Worm (Caenorhabditis elegans): Measurements from ENCODE around the gene C25B8.8.

C25B8.8 gene

ce11 chrX:6607599-6607998, 2.2 kb upstream of the C25B8.8 start:
- TF ChIP-seq tbx-2 (tag; optimal IDR thresholded peaks at IDR 0.05) (no peak), dve-1 (tag; optimal IDR thresholded peaks at IDR 0.05) (no peak), eyg-1 (tag; optimal IDR thresholded peaks at IDR 0.05) (no peak), ceh-14 (tag; optimal IDR thresholded peaks at IDR 0.05) (no peak), K02D7.2 (tag; optimal IDR thresholded peaks at IDR 0.05) (no peak), ceh-34 (tag; optimal IDR thresholded peaks at IDR 0.05) (no peak), ahr-1 (tag; optimal IDR thresholded peaks at IDR 0.05) (no peak)

- TF ChIP-seq ceh-6 (GFP tag; optimal IDR thresholded peaks at IDR 0.05) (no peak), ceh-45 (GFP tag; IDR thresholded peaks at IDR 0.05) (no peak), ref-2 (tag; optimal IDR thresholded peaks at IDR 0.05) (no peak), pha-4 (tag; optimal IDR thresholded peaks at IDR 0.05) (no peak), pha-2 (tag; optimal IDR thresholded peaks at IDR 0.05) (no peak), ceh-19 (GFP tag; optimal IDR thresholded peaks at IDR 0.05) (no peak), odd-2 (tag; optimal IDR thresholded peaks at IDR 0.05) (no peak), mec-3 (tag; optimal IDR thresholded peaks at IDR 0.05; ENCODE audit: borderline replicate concordance) (no peak)
Observed at ce11 chrX:6609251-6609650, 566 bp upstream of the C25B8.8 start.

- TF ChIP-seq ceh-14 (tag; optimal IDR thresholded peaks at IDR 0.05) (peak; percentile 4), ceh-31 (tag; optimal IDR thresholded peaks at IDR 0.05) (peak; percentile 33), tbx-2 (tag; optimal IDR thresholded peaks at IDR 0.05) (no peak), hlh-13 (GFP tag; optimal IDR thresholded peaks at IDR 0.05) (no peak), unc-42 (tag; optimal IDR thresholded peaks at IDR 0.05) (peak; percentile 80), F13H6.1 (tag; optimal IDR thresholded peaks at IDR 0.05) (no peak), unc-55 (GFP tag; optimal IDR thresholded peaks at IDR 0.05) (no peak), ttx-3 (tag; optimal IDR thresholded peaks at IDR 0.05) (peak; percentile 6)
Observed at ce11 chrX:6613537-6613936, 3.7 kb downstream of the C25B8.8 start.

- peak; percentile 60 for TF ChIP-seq ama-1 (optimal IDR thresholded peaks at IDR 0.05)
- TF ChIP-seq ttx-3 (tag; optimal IDR thresholded peaks at IDR 0.05), result no peak
- TF ChIP-seq lin-11 (tag; optimal IDR thresholded peaks at IDR 0.05), result no peak
- TF ChIP-seq ztf-16 (tag; optimal IDR thresholded peaks at IDR 0.05), result no peak
- no peak for TF ChIP-seq K09A11.1 (tag; optimal IDR thresholded peaks at IDR 0.05; ENCODE audit: insufficient read depth)
Observed at ce11 chrX:6617622-6618021, 7.8 kb downstream of the C25B8.8 start.

ce11 chrX:6618712-6619111, 8.9 kb downstream of the C25B8.8 start, which contains the start of gene kqt-1:
TSS of gene kqt-1 (plus strand) at chrX:6619012.
- no peak for TF ChIP-seq ceh-14 (tag; optimal IDR thresholded peaks at IDR 0.05)
- no peak for TF ChIP-seq odd-2 (tag; optimal IDR thresholded peaks at IDR 0.05)
- no peak for TF ChIP-seq hlh-13 (GFP tag; optimal IDR thresholded peaks at IDR 0.05)

- TF ChIP-seq zip-5 (tag; optimal IDR thresholded peaks at IDR 0.05), result no peak
- TF ChIP-seq tbx-2 (tag; optimal IDR thresholded peaks at IDR 0.05), result no peak
- TF ChIP-seq unc-3 (GFP tag; conservative IDR thresholded peaks at IDR 0.05), result no peak
- no peak for TF ChIP-seq unc-3 (tag; optimal IDR thresholded peaks at IDR 0.05)
- peak; percentile 70 for TF ChIP-seq sox-2 (GFP tag; IDR thresholded peaks at IDR 0.05)
- TF ChIP-seq unc-55 (GFP tag; optimal IDR thresholded peaks at IDR 0.05), result peak; percentile 18
- TF ChIP-seq C08G9.2 (tag; optimal IDR thresholded peaks at IDR 0.05), result no peak
- peak; percentile 11 for TF ChIP-seq ceh-31 (tag; optimal IDR thresholded peaks at IDR 0.05)
- TF ChIP-seq ceh-48 (tag; optimal IDR thresholded peaks at IDR 0.05), result no peak
- TF ChIP-seq nfya-1 (tag; optimal IDR thresholded peaks at IDR 0.05), result no peak
- TF ChIP-seq ref-2 (tag; optimal IDR thresholded peaks at IDR 0.05), result peak; percentile 25
- TF ChIP-seq che-1 (tag; optimal IDR thresholded peaks at IDR 0.05), result no peak
- no peak for TF ChIP-seq dve-1 (tag; optimal IDR thresholded peaks at IDR 0.05)
- TF ChIP-seq gmeb-2 (tag; optimal IDR thresholded peaks at IDR 0.05), result no peak
- peak; percentile 31 for TF ChIP-seq ama-1 (optimal IDR thresholded peaks at IDR 0.05)
Observed at ce11 chrX:6622552-6623236, 12.9 kb downstream of the C25B8.8 start, which contains the start of gene clec-266. TSS of gene clec-266 (minus strand) at chrX:6622915.
